In genomic region chrX:19848342-19848793, dm6 we compare ENCODE assay signal across 4 fruit fly cellular contexts.
TF ChIP-seq lines count a peak whose summit lies in the region.

No protein-coding gene starts in this region.

TF ChIP-seq in whole organism, adult, 20 proteins besides CTCF, POLR2A, EP300 and RAD21 (continued from another document):
- TF ChIP-seq pad (GFP tag; optimal IDR thresholded peaks at IDR 0.05; lab: Kevin White, UChicago) (peak; percentile 42), CG5204 (GFP tag; optimal IDR thresholded peaks at IDR 0.05; lab: Kevin White, UChicago) (peak; percentile 51)

TF ChIP-seq in whole organism, embryonic, 481 proteins besides CTCF, POLR2A, EP300 and RAD21 (continued from another document and continues in another):
- TF ChIP-seq Jarid2 (GFP tag; optimal IDR thresholded peaks at IDR 0.05; lab: Kevin White, UChicago), result peak; percentile 93
- peak; percentile 76; the same call in 3 of the 4 replicates for TF ChIP-seq Gug (GFP tag; IDR thresholded peaks at IDR 0.05; lab: Robert Waterston, UW)
- no peak for TF ChIP-seq eve (GFP tag; optimal IDR thresholded peaks at IDR 0.05; lab: Kevin White, UChicago)
- TF ChIP-seq CG17912 (GFP tag; optimal IDR thresholded peaks at IDR 0.05; lab: Kevin White, UChicago), result peak; percentile 22
- peak; percentile 58; the same call in 1 of the 2 replicates for TF ChIP-seq HLH3B (GFP tag; IDR thresholded peaks at IDR 0.05; lab: Robert Waterston, UW)
- TF ChIP-seq CG31224 (GFP tag; IDR thresholded peaks at IDR 0.05; lab: Robert Waterston, UW), result no peak
- peak; percentile 64; the same call in 1 of the 2 replicates for TF ChIP-seq Awh (GFP tag; IDR thresholded peaks at IDR 0.05; lab: Robert Waterston, UW)
- peak; percentile 49 for TF ChIP-seq CG3163 (GFP tag; optimal IDR thresholded peaks at IDR 0.05; lab: Kevin White, UChicago)
- TF ChIP-seq slbo (GFP tag; IDR thresholded peaks at IDR 0.05; lab: Robert Waterston, UW), result peak; percentile 86
- peak; percentile 77 for TF ChIP-seq sisA (GFP tag; IDR thresholded peaks at IDR 0.05; lab: Robert Waterston, UW)
- TF ChIP-seq pros (GFP tag; optimal IDR thresholded peaks at IDR 0.05; lab: Kevin White, UChicago), result peak; percentile 29
- peak; percentile 82 for TF ChIP-seq CG1603 (tag; optimal IDR thresholded peaks at IDR 0.05; lab: Kevin White, UChicago)
- TF ChIP-seq CG18599 (GFP tag; optimal IDR thresholded peaks at IDR 0.05; lab: Kevin White, UChicago), result peak; percentile 69
- TF ChIP-seq sim (GFP tag; IDR thresholded peaks at IDR 0.05; lab: Robert Waterston, UW), result peak; percentile 57; the same call in 1 of the 2 replicates
- TF ChIP-seq CG1792 (GFP tag; optimal IDR thresholded peaks at IDR 0.05; lab: Kevin White, UChicago), result peak; percentile 55
- no peak for TF ChIP-seq pita (GFP tag; optimal IDR thresholded peaks at IDR 0.05; lab: Kevin White, UChicago)
- TF ChIP-seq fru (optimal IDR thresholded peaks at IDR 0.05; lab: Kevin White, UChicago), result no peak
- TF ChIP-seq CG17328 (GFP tag; IDR thresholded peaks at IDR 0.05; lab: Robert Waterston, UW), result peak; percentile 73
- TF ChIP-seq CG8924 (tag; optimal IDR thresholded peaks at IDR 0.05; lab: Kevin White, UChicago), result peak; percentile 60
- no peak for TF ChIP-seq Nf-YB (GFP tag; optimal IDR thresholded peaks at IDR 0.05; lab: Kevin White, UChicago)
- no peak for TF ChIP-seq salm (tag; optimal IDR thresholded peaks at IDR 0.05; lab: Kevin White, UChicago)
- peak; percentile 98 for TF ChIP-seq stwl (tag; optimal IDR thresholded peaks at IDR 0.05; lab: Kevin White, UChicago)
- peak; percentile 7 for TF ChIP-seq Vsx1 (GFP tag; optimal IDR thresholded peaks at IDR 0.05; lab: Kevin White, UChicago)
- TF ChIP-seq ci (GFP tag; IDR thresholded peaks at IDR 0.05; lab: Robert Waterston, UW), result peak; percentile 87
- TF ChIP-seq fd96Cb (tag; optimal IDR thresholded peaks at IDR 0.05; lab: Kevin White, UChicago), result peak; percentile 61
- peak; percentile 41; the same call in 1 of the 2 replicates for TF ChIP-seq CG17612 (GFP tag; IDR thresholded peaks at IDR 0.05; lab: Robert Waterston, UW)
- peak; percentile 57 for TF ChIP-seq CG12219 (GFP tag; optimal IDR thresholded peaks at IDR 0.05; lab: Kevin White, UChicago)
- TF ChIP-seq YL-1 (GFP tag; optimal IDR thresholded peaks at IDR 0.05; lab: Kevin White, UChicago), result peak; percentile 10
- TF ChIP-seq CG10959 (GFP tag; IDR thresholded peaks at IDR 0.05; lab: Robert Waterston, UW), result peak; percentile 43; the same call in 1 of the 2 replicates
- TF ChIP-seq CG10565 (GFP tag; optimal IDR thresholded peaks at IDR 0.05; lab: Kevin White, UChicago), result no peak
- peak; percentile 67 for TF ChIP-seq CG13287 (GFP tag; IDR thresholded peaks at IDR 0.05; lab: Robert Waterston, UW; ENCODE audit: partially characterized antibody)
- peak; percentile 76 for TF ChIP-seq Ada2b (GFP tag; IDR thresholded peaks at IDR 0.05; lab: Robert Waterston, UW)
- TF ChIP-seq ERR (GFP tag; optimal IDR thresholded peaks at IDR 0.05; lab: Kevin White, UChicago), result peak; percentile 67
- peak; percentile 69 for TF ChIP-seq Camta (GFP tag; optimal IDR thresholded peaks at IDR 0.05; lab: Kevin White, UChicago)
- peak in 1 of 3 experiments; percentile 24 for TF ChIP-seq Stat92E (GFP tag; optimal IDR thresholded peaks at IDR 0.05; lab: Kevin White, UChicago)
- peak; percentile 54; the same call in 2 of the 3 replicates for TF ChIP-seq HLH4C (GFP tag; IDR thresholded peaks at IDR 0.05; lab: Robert Waterston, UW; ENCODE audit: partially characterized antibody)
- peak; percentile 84 for TF ChIP-seq Antp (GFP tag; optimal IDR thresholded peaks at IDR 0.05; lab: Kevin White, UChicago)
- no peak for TF ChIP-seq CG3995 (GFP tag; optimal IDR thresholded peaks at IDR 0.05; lab: Kevin White, UChicago)
- TF ChIP-seq schlank (tag; optimal IDR thresholded peaks at IDR 0.05; lab: Kevin White, UChicago), result peak; percentile 49
- TF ChIP-seq pum (GFP tag; optimal IDR thresholded peaks at IDR 0.05; lab: Kevin White, UChicago), result peak; percentile 75
- peak; percentile 88 for TF ChIP-seq CG15479 (GFP tag; optimal IDR thresholded peaks at IDR 0.05; lab: Kevin White, UChicago)

TF ChIP-seq in whole organism, prepupa, 60 proteins besides CTCF, POLR2A, EP300 and RAD21 (continued from another document):
- peak; percentile 90 for TF ChIP-seq Eip78C (GFP tag; lab: Kevin White, UChicago)
- peak; percentile 77 for TF ChIP-seq Hr39 (GFP tag; optimal IDR thresholded peaks at IDR 0.05; lab: Kevin White, UChicago)
- peak; percentile 74 for TF ChIP-seq Gug (GFP tag; IDR thresholded peaks at IDR 0.05; lab: Robert Waterston, UW)
- peak; percentile 4 for TF ChIP-seq CG34406 (GFP tag; optimal IDR thresholded peaks at IDR 0.05; lab: Kevin White, UChicago)
- TF ChIP-seq dsx (GFP tag; optimal IDR thresholded peaks at IDR 0.05; lab: Kevin White, UChicago; ENCODE audit: poor library complexity, severe bottlenecking), result peak; percentile 15
- peak; percentile 73 for TF ChIP-seq lz (GFP tag; optimal IDR thresholded peaks at IDR 0.05; lab: Kevin White, UChicago)
- TF ChIP-seq CG4318 (GFP tag; optimal IDR thresholded peaks at IDR 0.05; lab: Kevin White, UChicago), result peak; percentile 40
- TF ChIP-seq CG32006 (GFP tag; optimal IDR thresholded peaks at IDR 0.05; lab: Kevin White, UChicago), result peak; percentile 74
- peak; percentile 0 for TF ChIP-seq spab (GFP tag; optimal IDR thresholded peaks at IDR 0.05; lab: Kevin White, UChicago)
- peak; percentile 74 for TF ChIP-seq topi (GFP tag; optimal IDR thresholded peaks at IDR 0.05; lab: Kevin White, UChicago)
- peak; percentile 73 for TF ChIP-seq Hr4 (GFP tag; optimal IDR thresholded peaks at IDR 0.05; lab: Kevin White, UChicago)
- TF ChIP-seq CG8632 (GFP tag; optimal IDR thresholded peaks at IDR 0.05; lab: Kevin White, UChicago), result peak; percentile 50
- peak; percentile 60 for TF ChIP-seq CG11762 (GFP tag; optimal IDR thresholded peaks at IDR 0.05; lab: Kevin White, UChicago; ENCODE audit: insufficient read depth)
- TF ChIP-seq CG6792 (GFP tag; optimal IDR thresholded peaks at IDR 0.05; lab: Kevin White, UChicago), result peak; percentile 66
- peak; percentile 45; the same call in 2 of the 3 replicates for TF ChIP-seq CG8119 (GFP tag; IDR thresholded peaks at IDR 0.05; lab: Robert Waterston, UW)
- peak; percentile 32 for TF ChIP-seq fkh (GFP tag; optimal IDR thresholded peaks at IDR 0.05; lab: Kevin White, UChicago)
- peak; percentile 62 for TF ChIP-seq Smox (GFP tag; optimal IDR thresholded peaks at IDR 0.05; lab: Kevin White, UChicago)
- no peak for TF ChIP-seq Blimp-1 (GFP tag; optimal IDR thresholded peaks at IDR 0.05; lab: Kevin White, UChicago)
- peak; percentile 79 for TF ChIP-seq CG31627 (GFP tag; optimal IDR thresholded peaks at IDR 0.05; lab: Kevin White, UChicago)
- TF ChIP-seq CG3032 (tag; optimal IDR thresholded peaks at IDR 0.05; lab: Kevin White, UChicago), result peak; percentile 44
- TF ChIP-seq CG8319 (GFP tag; optimal IDR thresholded peaks at IDR 0.05; lab: Kevin White, UChicago), result peak; percentile 59
- no peak for TF ChIP-seq CG16779 (tag; optimal IDR thresholded peaks at IDR 0.05; lab: Kevin White, UChicago)
- TF ChIP-seq CG6854 (GFP tag; optimal IDR thresholded peaks at IDR 0.05; lab: Kevin White, UChicago), result peak; percentile 65
- TF ChIP-seq salr (GFP tag; optimal IDR thresholded peaks at IDR 0.05; lab: Kevin White, UChicago), result peak; percentile 44 to 55
- TF ChIP-seq Met (GFP tag; optimal IDR thresholded peaks at IDR 0.05; lab: Kevin White, UChicago), result peak; percentile 63
- peak; percentile 40 for TF ChIP-seq Ets96B (tag; optimal IDR thresholded peaks at IDR 0.05; lab: Kevin White, UChicago)
- TF ChIP-seq achi (GFP tag; optimal IDR thresholded peaks at IDR 0.05; lab: Kevin White, UChicago), result peak; percentile 68
- TF ChIP-seq Eip93F (GFP tag; optimal IDR thresholded peaks at IDR 0.05; lab: Kevin White, UChicago), result peak; percentile 17
- peak; percentile 63 for TF ChIP-seq acj6 (GFP tag; optimal IDR thresholded peaks at IDR 0.05; lab: Kevin White, UChicago)
- TF ChIP-seq fd59A (GFP tag; optimal IDR thresholded peaks at IDR 0.05; lab: Kevin White, UChicago), result peak; percentile 42
- TF ChIP-seq cyc (GFP tag; optimal IDR thresholded peaks at IDR 0.05; lab: Kevin White, UChicago), result peak; percentile 61
- TF ChIP-seq Sox14 (GFP tag; optimal IDR thresholded peaks at IDR 0.05; lab: Kevin White, UChicago), result peak; percentile 71
- TF ChIP-seq eg (GFP tag; IDR thresholded peaks at IDR 0.05; lab: Robert Waterston, UW), result peak; percentile 81
- no peak for TF ChIP-seq fd85E (GFP tag; optimal IDR thresholded peaks at IDR 0.05; lab: Kevin White, UChicago)
- TF ChIP-seq esn (GFP tag; optimal IDR thresholded peaks at IDR 0.05; lab: Kevin White, UChicago), result peak; percentile 75
- peak; percentile 50 to 55 for TF ChIP-seq ss (GFP tag; optimal IDR thresholded peaks at IDR 0.05; lab: Kevin White, UChicago)
- TF ChIP-seq Sox15 (GFP tag; optimal IDR thresholded peaks at IDR 0.05; lab: Kevin White, UChicago), result peak; percentile 58
- peak; percentile 72 for TF ChIP-seq net (GFP tag; optimal IDR thresholded peaks at IDR 0.05; lab: Kevin White, UChicago)
- peak; percentile 48 for TF ChIP-seq Ets21C (GFP tag; optimal IDR thresholded peaks at IDR 0.05; lab: Kevin White, UChicago)
- peak; percentile 61 for TF ChIP-seq CG7368 (GFP tag; optimal IDR thresholded peaks at IDR 0.05; lab: Kevin White, UChicago)

TF ChIP-seq in whole organism, wandering third instar larva, 38 proteins besides CTCF, POLR2A, EP300 and RAD21 (continued from another document):
- peak; percentile 60 for TF ChIP-seq psq (GFP tag; optimal IDR thresholded peaks at IDR 0.05; lab: Kevin White, UChicago)
- TF ChIP-seq Hr78 (GFP tag; optimal IDR thresholded peaks at IDR 0.05; lab: Kevin White, UChicago), result no peak
- TF ChIP-seq OdsH (GFP tag; optimal IDR thresholded peaks at IDR 0.05; lab: Kevin White, UChicago), result no peak
- TF ChIP-seq Dfd (GFP tag; optimal IDR thresholded peaks at IDR 0.05; lab: Kevin White, UChicago), result no peak
- TF ChIP-seq CrebA (GFP tag; optimal IDR thresholded peaks at IDR 0.05; lab: Kevin White, UChicago; ENCODE audit: borderline replicate concordance), result no peak
- TF ChIP-seq h (GFP tag; optimal IDR thresholded peaks at IDR 0.05; lab: Kevin White, UChicago), result peak; percentile 53
- peak; percentile 23 for TF ChIP-seq Hr83 (GFP tag; optimal IDR thresholded peaks at IDR 0.05; lab: Kevin White, UChicago; ENCODE audit: poor library complexity, severe bottlenecking)
- no peak for TF ChIP-seq Mio (GFP tag; optimal IDR thresholded peaks at IDR 0.05; lab: Kevin White, UChicago)
- TF ChIP-seq sv (GFP tag; optimal IDR thresholded peaks at IDR 0.05; lab: Kevin White, UChicago), result peak; percentile 72
- TF ChIP-seq ey (GFP tag; optimal IDR thresholded peaks at IDR 0.05; lab: Kevin White, UChicago), result peak; percentile 48
- TF ChIP-seq GATAd (GFP tag; optimal IDR thresholded peaks at IDR 0.05; lab: Kevin White, UChicago), result no peak
- TF ChIP-seq sage (GFP tag; optimal IDR thresholded peaks at IDR 0.05; lab: Kevin White, UChicago), result peak; percentile 18
- no peak for TF ChIP-seq Abd-B (GFP tag; optimal IDR thresholded peaks at IDR 0.05; lab: Kevin White, UChicago)
- peak; percentile 52 for TF ChIP-seq fru (GFP tag; optimal IDR thresholded peaks at IDR 0.05; lab: Kevin White, UChicago)
- no peak for TF ChIP-seq Jra (GFP tag; optimal IDR thresholded peaks at IDR 0.05; lab: Kevin White, UChicago)
- peak; percentile 27 for TF ChIP-seq Hnf4 (GFP tag; optimal IDR thresholded peaks at IDR 0.05; lab: Kevin White, UChicago)
- peak; percentile 13 for TF ChIP-seq CG9705 (GFP tag; optimal IDR thresholded peaks at IDR 0.05; lab: Kevin White, UChicago)
